Fruit fly (Drosophila melanogaster): ENCODE measurements around the gene CG33229.

CG33229 gene

dm6 chr3L:184251-184650 is 39.4 kb upstream of the CG33229 start, which contains the start of the genes CG34140, Mkp and Mtch (continued):
- peak; percentile 91 for TF ChIP-seq dpn (GFP tag; optimal IDR thresholded peaks at IDR 0.05)
- peak; percentile 57 for TF ChIP-seq eyg (GFP tag; optimal IDR thresholded peaks at IDR 0.05)
- peak; percentile 85 for TF ChIP-seq Bdp1 (GFP tag; optimal IDR thresholded peaks at IDR 0.05)

DNA sequence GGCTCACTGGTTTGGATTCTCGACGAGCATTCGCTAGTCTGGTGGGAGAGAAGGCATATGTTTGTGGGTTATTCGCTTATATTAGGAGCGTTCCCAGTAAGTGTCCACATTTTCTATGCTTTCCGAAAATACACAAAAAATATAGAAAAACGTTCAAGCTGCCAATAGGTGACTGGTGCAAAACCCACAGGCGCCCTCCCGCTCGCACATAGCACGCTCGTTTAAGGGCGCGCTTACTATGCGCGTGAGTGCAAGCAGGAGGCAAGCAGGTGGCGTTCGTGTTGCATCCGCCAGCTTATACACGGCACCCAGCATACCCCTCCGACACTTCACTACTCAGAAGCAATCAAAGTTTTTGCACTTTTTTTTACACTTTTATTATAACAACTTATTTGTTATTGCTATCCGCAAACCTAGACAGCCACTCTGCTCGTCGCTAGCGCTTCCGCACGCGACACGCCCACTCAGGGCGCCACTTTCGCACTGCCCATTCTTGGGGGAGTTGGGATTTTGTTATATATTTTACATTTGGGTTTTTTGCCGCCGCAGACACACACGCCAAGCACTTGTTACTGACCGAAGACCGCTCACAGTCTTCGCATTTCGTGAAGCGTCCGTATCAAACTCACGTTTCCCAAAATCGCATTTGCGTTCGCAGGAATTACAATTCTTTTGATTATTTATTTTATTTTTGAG is 24.5 kb upstream of the CG33229 start:
- TF ChIP-seq Bgb (GFP tag; IDR thresholded peaks at IDR 0.05; ENCODE audit: partially characterized antibody) (peak; percentile 54; the same call in 1 of the 2 replicates), cg (GFP tag; optimal IDR thresholded peaks at IDR 0.05) (no peak), CG30020 (tag; optimal IDR thresholded peaks at IDR 0.05) (no peak), stwl (tag; optimal IDR thresholded peaks at IDR 0.05) (no peak), tna (GFP tag; IDR thresholded peaks at IDR 0.05; ENCODE audit: partially characterized antibody) (0 out of 2 replicates have a peak, but pooled peaks have one; percentile 26), HmgD (GFP tag; optimal IDR thresholded peaks at IDR 0.05) (peak; percentile 93), Hr39 (optimal IDR thresholded peaks at IDR 0.05) (no peak), CG7271 (tag; optimal IDR thresholded peaks at IDR 0.05) (no peak), CTCF (GFP tag; optimal IDR thresholded peaks at IDR 0.05) (peak; percentile 37), tio (GFP tag; optimal IDR thresholded peaks at IDR 0.05) (no peak), fru (optimal IDR thresholded peaks at IDR 0.05) (no peak), twi (tag; optimal IDR thresholded peaks at IDR 0.05) (no peak), Sry-δ (GFP tag; optimal IDR thresholded peaks at IDR 0.05) (peak; percentile 17), CG10462 (GFP tag; optimal IDR thresholded peaks at IDR 0.05) (no peak), Sox100B (GFP tag; optimal IDR thresholded peaks at IDR 0.05) (no peak), h (optimal IDR thresholded peaks at IDR 0.05) (no peak), CG31441 (GFP tag; IDR thresholded peaks at IDR 0.05) (no peak), CG6654 (GFP tag; optimal IDR thresholded peaks at IDR 0.05) (no peak), Vsx1 (GFP tag; optimal IDR thresholded peaks at IDR 0.05) (no peak), Abd-B (GFP tag; optimal IDR thresholded peaks at IDR 0.05) (peak; percentile 82), Sox102F (GFP tag; optimal IDR thresholded peaks at IDR 0.05) (no peak), CG17186 (GFP tag; optimal IDR thresholded peaks at IDR 0.05) (peak; percentile 7), Mes4 (GFP tag; optimal IDR thresholded peaks at IDR 0.05) (no peak), Doc3 (GFP tag; IDR thresholded peaks at IDR 0.05; ENCODE audit: partially characterized antibody) (no peak), CG2678 (tag; optimal IDR thresholded peaks at IDR 0.05) (no peak), CG13296 (GFP tag; optimal IDR thresholded peaks at IDR 0.05) (no peak), Med (GFP tag) (peak; percentile 93), pnt (GFP tag; optimal IDR thresholded peaks at IDR 0.05) (no peak), al (GFP tag; IDR thresholded peaks at IDR 0.05) (no peak), ase (GFP tag; IDR thresholded peaks at IDR 0.05) (peak; percentile 66; the same call in 2 of the 3 replicates), maf-S (GFP tag; optimal IDR thresholded peaks at IDR 0.05) (no peak), D19A (tag; optimal IDR thresholded peaks at IDR 0.05) (no peak), Atf-2 (GFP tag; optimal IDR thresholded peaks at IDR 0.05) (peak; percentile 1), nerfin-2 (GFP tag; IDR thresholded peaks at IDR 0.05; ENCODE audit: partially characterized antibody) (peak; percentile 27; the same call in 1 of the 2 replicates), sisA (GFP tag; IDR thresholded peaks at IDR 0.05) (0 out of 2 replicates have a peak, but pooled peaks have one; percentile 14), Aef1 (GFP tag; IDR thresholded peaks at IDR 0.05) (peak; percentile 47; the same call in 1 of the 3 replicates), CG42726 (GFP tag; IDR thresholded peaks at IDR 0.05; ENCODE audit: partially characterized antibody) (peak; percentile 78; the same call in 1 of the 2 replicates), CG13287 (GFP tag; IDR thresholded peaks at IDR 0.05; ENCODE audit: partially characterized antibody) (peak; percentile 46; the same call in 1 of the 2 replicates), CG43689 (GFP tag; IDR thresholded peaks at IDR 0.05) (no peak), crc (GFP tag; optimal IDR thresholded peaks at IDR 0.05) (no peak), salm (tag; optimal IDR thresholded peaks at IDR 0.05) (no peak), CG10209 (GFP tag; optimal IDR thresholded peaks at IDR 0.05) (no peak), CG10366 (GFP tag; IDR thresholded peaks at IDR 0.05) (peak; percentile 15; the same call in 1 of the 2 replicates), kay (GFP tag; optimal IDR thresholded peaks at IDR 0.05) (no peak), CG11696 (GFP tag; IDR thresholded peaks at IDR 0.05) (no peak), corto (GFP tag; optimal IDR thresholded peaks at IDR 0.05) (no peak)

Measured in whole organism, embryonic.